Worm (Caenorhabditis elegans) whole organism, L4 larva: ENCODE measurements around the gene sun-1.

Experiments used
- D1046.2 ChIP-seq: fragments of 200-800 bp; sonication (Bioruptor generic); IDR thresholded peaks from 2 replicates; pipeline ENCODE4 v1.3.6; 2022; ENCODE audit warnings: missing genetic modification characterization, missing compliant biosample characterization
- F10B5.3 ChIP-seq: sonication (generic microtip); optimal IDR thresholded peaks from 2 replicates; lab custom pipeline; 2016; ENCODE audit warnings: mild to moderate bottlenecking, missing genetic modification characterization, missing compliant biosample characterization
- F26F4.8 ChIP-seq: fragments of 200-800 bp; sonication (Bioruptor generic); conservative IDR thresholded peaks from 2 replicates; pipeline ENCODE4 v1.3.6; 2022; ENCODE audit warnings: missing genetic modification characterization, missing compliant biosample characterization
- F44E2.7 ChIP-seq: fragments of 200-800 bp; sonication (Bioruptor generic); IDR thresholded peaks from 2 replicates; pipeline ENCODE4 v2.1.2; 2022; ENCODE audit warnings: missing genetic modification characterization, missing compliant biosample characterization
- R02D3.7 ChIP-seq: fragments of 150-350 bp; sonication (generic microtip); optimal IDR thresholded peaks from 3 replicates; lab custom pipeline; 2014; ENCODE audit warnings: missing biosample characterization, missing genetic modification characterization
- Y5F2A.4 ChIP-seq: fragments of 200-800 bp; sonication (Bioruptor generic); optimal IDR thresholded peaks from 2 replicates; lab custom pipeline; 2018; ENCODE audit warnings: mild to moderate bottlenecking, missing genetic modification characterization, missing compliant biosample characterization
- Y75B8A.6 ChIP-seq: fragments of 200-800 bp; sonication (Bioruptor generic); IDR thresholded peaks from 2 replicates; pipeline ENCODE4 v1.3.6; 2022; ENCODE audit warnings: missing genetic modification reagents, missing genetic modification characterization, missing compliant biosample characterization
- aha-1 ChIP-seq: fragments of 150-350 bp; peaks from one replicate; lab custom pipeline; 2014; ENCODE audit warnings: missing biosample characterization, missing genetic modification characterization
- aly-2 ChIP-seq: sonication (generic microtip); optimal IDR thresholded peaks from 2 replicates; lab custom pipeline; 2018; ENCODE audit warnings: missing biosample characterization, missing genetic modification characterization
- ama-1 ChIP-seq: fragments of 150-350 bp; optimal IDR thresholded peaks from 2 replicates; lab custom pipeline; 2014; ENCODE audit warnings: inconsistent platforms, mixed read lengths
- arid-1 ChIP-seq: fragments of 200-800 bp; sonication (Bioruptor generic); conservative IDR thresholded peaks from 2 replicates; pipeline ENCODE4 v1.3.6; 2022; ENCODE audit warnings: missing genetic modification reagents, missing genetic modification characterization, missing compliant biosample characterization
- ceh-20 ChIP-seq: fragments of 200-800 bp; sonication (Bioruptor generic); IDR thresholded peaks from 2 replicates; pipeline ENCODE4 v1.3.6; 2022; ENCODE audit warnings: missing genetic modification reagents, missing genetic modification characterization, missing compliant biosample characterization
- ceh-32 ChIP-seq: sonication (generic microtip); optimal IDR thresholded peaks from 2 replicates; lab custom pipeline; 2016; ENCODE audit warnings: mild to moderate bottlenecking, missing genetic modification characterization, missing compliant biosample characterization; ENCODE audit not compliant: poor library complexity
- ces-1 ChIP-seq: fragments of 150-350 bp; sonication (generic microtip); optimal IDR thresholded peaks from 4 replicates; lab custom pipeline; 2014; ENCODE audit warnings: missing biosample characterization, missing genetic modification reagents, missing genetic modification characterization
- ctbp-1 ChIP-seq: fragments of 200-800 bp; sonication (Bioruptor generic); IDR thresholded peaks from 2 replicates; pipeline ENCODE4 v1.3.6; 2022; ENCODE audit warnings: missing genetic modification reagents, missing genetic modification characterization, missing compliant biosample characterization
- dmd-6 ChIP-seq: fragments of 200-800 bp; sonication (Bioruptor generic); IDR thresholded peaks from 2 replicates; pipeline ENCODE4 v1.3.6; 2022; ENCODE audit warnings: missing genetic modification reagents, missing genetic modification characterization, missing compliant biosample characterization
- dmd-9 ChIP-seq: fragments of 200-800 bp; sonication (Bioruptor generic); IDR thresholded peaks from 2 replicates; pipeline ENCODE4 v1.3.6; 2022; ENCODE audit warnings: missing genetic modification reagents, missing genetic modification characterization, missing compliant biosample characterization
- egl-27 ChIP-seq: sonication (generic microtip); optimal IDR thresholded peaks from 3 replicates; lab custom pipeline; 2017; ENCODE audit warnings: missing biosample characterization, missing genetic modification reagents, missing genetic modification characterization
- fkh-10 ChIP-seq: fragments of 150-350 bp; optimal IDR thresholded peaks from 2 replicates; lab custom pipeline; 2014; ENCODE audit warnings: missing biosample characterization, missing genetic modification reagents, missing genetic modification characterization
- fos-1 ChIP-seq: fragments of 150-350 bp; optimal IDR thresholded peaks from 2 replicates; lab custom pipeline; 2014; ENCODE audit warnings: missing biosample characterization, missing genetic modification characterization
- gei-8 ChIP-seq: fragments of 200-800 bp; sonication (Bioruptor generic); optimal IDR thresholded peaks from 2 replicates; lab custom pipeline; 2018; ENCODE audit warnings: mild to moderate bottlenecking, missing genetic modification characterization, missing compliant biosample characterization
- jun-1 ChIP-seq: fragments of 150-350 bp; optimal IDR thresholded peaks from 2 replicates; lab custom pipeline; 2014; ENCODE audit warnings: missing biosample characterization, missing genetic modification reagents, missing genetic modification characterization
- lim-7 ChIP-seq: fragments of 200-800 bp; sonication (Bioruptor generic); IDR thresholded peaks from 2 replicates; pipeline ENCODE4 v1.3.6; 2022; ENCODE audit warnings: missing genetic modification characterization, missing compliant biosample characterization
- lin-15B ChIP-seq: fragments of 150-350 bp; sonication (generic microtip); optimal IDR thresholded peaks from 3 replicates; lab custom pipeline; 2014; ENCODE audit warnings: missing biosample characterization, missing genetic modification characterization
- lin-38 ChIP-seq: fragments of 200-800 bp; sonication (Bioruptor generic); IDR thresholded peaks from 2 replicates; pipeline ENCODE4 v1.3.6; 2022; ENCODE audit warnings: missing genetic modification reagents, missing genetic modification characterization, missing compliant biosample characterization
- lsy-2 ChIP-seq, 2 experiments: fragments of 150-350 bp in 1 of 2; sonication (generic microtip) in 1 of 2; optimal IDR thresholded peaks; 2 replicates each; lab custom pipeline; 2014 to 2017; ENCODE audit warnings: missing biosample characterization in 2 of 2, missing genetic modification characterization in 2 of 2
- madf-5 ChIP-seq, 2 experiments: fragments of 200-800 bp; sonication (Bioruptor generic); IDR thresholded peaks; 2 replicates each; pipeline ENCODE4 v1.3.6; 2022; ENCODE audit warnings: missing compliant biosample characterization in 2 of 2, missing genetic modification characterization in 2 of 2
- madf-9 ChIP-seq: fragments of 200-800 bp; sonication (Bioruptor generic); conservative IDR thresholded peaks from 2 replicates; pipeline ENCODE4 v1.3.6; 2022; ENCODE audit warnings: missing genetic modification reagents, missing genetic modification characterization, missing compliant biosample characterization
- mdl-1 ChIP-seq, 2 experiments: fragments of 150-350 bp in 1 of 2; sonication (generic microtip) in 1 of 2; optimal IDR thresholded peaks; 2 replicates each; lab custom pipeline; 2014 to 2017; ENCODE audit warnings: missing biosample characterization in 2 of 2, missing genetic modification characterization in 2 of 2
- mdt-29 ChIP-seq: fragments of 200-800 bp; sonication (Bioruptor generic); IDR thresholded peaks from 2 replicates; pipeline ENCODE4 v1.3.6; 2022; ENCODE audit warnings: missing genetic modification reagents, missing genetic modification characterization, missing compliant biosample characterization
- mes-2 ChIP-seq: sonication (generic microtip); optimal IDR thresholded peaks from 2 replicates; lab custom pipeline; 2016; ENCODE audit warnings: missing genotype, mild to moderate bottlenecking, missing genetic modification characterization, missing compliant biosample characterization; ENCODE audit not compliant: poor library complexity, severe bottlenecking
- nhr-10 ChIP-seq: fragments of 150-350 bp; optimal IDR thresholded peaks from 2 replicates; lab custom pipeline; 2014; ENCODE audit warnings: missing biosample characterization, missing genetic modification characterization
- nhr-102 ChIP-seq: sonication (generic microtip); optimal IDR thresholded peaks from 2 replicates; lab custom pipeline; 2016; ENCODE audit warnings: mild to moderate bottlenecking, missing genetic modification characterization, moderate library complexity, missing compliant biosample characterization
- nhr-11 ChIP-seq: fragments of 150-350 bp; optimal IDR thresholded peaks from 2 replicates; lab custom pipeline; 2014; ENCODE audit warnings: missing biosample characterization, missing genetic modification characterization
- nhr-41 ChIP-seq: fragments of 200-800 bp; sonication (Bioruptor generic); IDR thresholded peaks from 2 replicates; pipeline ENCODE4 v1.3.6; 2022; ENCODE audit warnings: missing genetic modification reagents, missing genetic modification characterization, missing compliant biosample characterization
- nhr-6 ChIP-seq: fragments of 150-350 bp; optimal IDR thresholded peaks from 2 replicates; lab custom pipeline; 2014; ENCODE audit warnings: missing biosample characterization, missing genetic modification characterization
- nhr-76 ChIP-seq: fragments of 150-350 bp; optimal IDR thresholded peaks from 2 replicates; lab custom pipeline; 2014; ENCODE audit warnings: missing biosample characterization, missing genetic modification characterization
- pqm-1 ChIP-seq: sonication (generic microtip); optimal IDR thresholded peaks from 2 replicates; lab custom pipeline; 2017; ENCODE audit warnings: missing biosample characterization, missing genetic modification characterization
- saeg-2 ChIP-seq: fragments of 200-800 bp; sonication (Bioruptor generic); IDR thresholded peaks from 2 replicates; pipeline ENCODE4 v1.3.6; 2022; ENCODE audit warnings: missing genetic modification reagents, missing genetic modification characterization, missing compliant biosample characterization
- set-16 ChIP-seq: fragments of 200-800 bp; sonication (Bioruptor generic); IDR thresholded peaks from 2 replicates; pipeline ENCODE4 v1.3.6; 2022; ENCODE audit warnings: missing genetic modification reagents, missing genetic modification characterization, missing compliant biosample characterization
- skn-1 ChIP-seq: fragments of 150-350 bp; optimal IDR thresholded peaks from 2 replicates; lab custom pipeline; 2014; ENCODE audit warnings: missing biosample characterization, missing genetic modification characterization
- snpc-1.2 ChIP-seq: fragments of 200-800 bp; sonication (Bioruptor generic); IDR thresholded peaks from 2 replicates; pipeline ENCODE4 v1.3.6; 2022; ENCODE audit warnings: missing genetic modification reagents, missing genetic modification characterization, missing compliant biosample characterization
- spr-1 ChIP-seq: sonication (generic microtip); optimal IDR thresholded peaks from 2 replicates; lab custom pipeline; 2016; ENCODE audit warnings: mild to moderate bottlenecking, missing genetic modification characterization, missing compliant biosample characterization
- spr-3 ChIP-seq: fragments of 200-800 bp; sonication (Bioruptor generic); optimal IDR thresholded peaks from 2 replicates; lab custom pipeline; 2018; ENCODE audit warnings: mild to moderate bottlenecking, missing genetic modification characterization, missing compliant biosample characterization
- tag-97 ChIP-seq: fragments of 200-800 bp; sonication (Bioruptor generic); IDR thresholded peaks from 2 replicates; pipeline ENCODE4 v1.3.6; 2022; ENCODE audit warnings: missing genetic modification characterization, missing compliant biosample characterization
- tra-1 ChIP-seq: fragments of 200-800 bp; sonication (Bioruptor generic); IDR thresholded peaks from 2 replicates; pipeline ENCODE4 v1.3.6; 2022; ENCODE audit warnings: missing genetic modification reagents, missing genetic modification characterization, missing compliant biosample characterization
- unc-130 ChIP-seq: sonication (generic microtip); optimal IDR thresholded peaks from 2 replicates; lab custom pipeline; 2016; ENCODE audit warnings: missing genetic modification reagents, missing genetic modification characterization, missing compliant biosample characterization
- unc-39 ChIP-seq: sonication (generic microtip); optimal IDR thresholded peaks from 2 replicates; lab custom pipeline; 2017; ENCODE audit warnings: missing biosample characterization, missing genetic modification characterization
- unc-62 ChIP-seq, 3 experiments: fragments of 150-350 bp in 1 of 3; sonication (generic microtip); optimal IDR thresholded peaks in 2 of 3; peaks in 1 of 3; 1 replicate in 1 of 3; 2 replicates in 2 of 3; lab custom pipeline; 2014 to 2017; ENCODE audit warnings: missing biosample characterization in 3 of 3, missing genetic modification characterization in 3 of 3, missing genetic modification reagents in 3 of 3, missing genotype in 1 of 3
- zfp-3 ChIP-seq: fragments of 200-800 bp; sonication (Bioruptor generic); conservative IDR thresholded peaks from 2 replicates; pipeline ENCODE4 v1.3.6; 2022; ENCODE audit warnings: missing genetic modification reagents, missing genetic modification characterization, missing compliant biosample characterization

The sun-1 gene

ce11 chrV:13221066-13221465, 27.7 kb upstream of the sun-1 start:
- TF ChIP-seq mdl-1 (tag; optimal IDR thresholded peaks at IDR 0.05; lab: Kevin White, UChicago) (no peak), zfp-3 (no peak), unc-62 (GFP tag; optimal IDR thresholded peaks at IDR 0.05 in 1 of 2; lab: Kevin White, UChicago) (peak in 1 of 2 experiments; percentile 92), unc-62 (tag; optimal IDR thresholded peaks at IDR 0.05; lab: Kevin White, UChicago) (no peak), fkh-10 (GFP tag; lab: Kevin White, UChicago) (peak; percentile 45), nhr-102 (no peak)

DNA sequence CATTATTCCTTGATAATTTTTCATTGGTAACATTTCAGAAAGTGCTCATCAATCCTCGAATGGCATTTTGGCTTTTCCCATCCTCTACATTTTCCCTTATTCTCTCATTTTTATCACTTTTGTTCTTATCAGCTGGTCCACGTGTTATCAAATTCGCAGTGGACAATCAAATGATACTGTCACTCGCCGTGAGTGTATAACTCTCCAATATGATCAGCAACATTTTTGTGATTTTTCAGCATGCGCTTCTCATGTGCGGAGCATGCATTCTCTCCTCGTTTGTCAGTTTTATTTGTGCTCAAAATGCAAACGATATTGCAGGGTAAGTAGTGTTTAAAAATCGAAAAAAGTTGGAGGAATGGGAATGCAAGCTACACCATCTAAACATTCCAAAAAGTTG, 19.2 kb upstream of the sun-1 start:
- TF ChIP-seq skn-1 (tag; lab: Kevin White, UChicago) (no peak), tra-1 (GFP tag; lab: Robert Waterston, UW) (peak; percentile 77; the same call in 1 of the 2 replicates), unc-130 (GFP tag; lab: Kevin White, UChicago) (no peak), spr-3 (GFP tag; lab: Kevin White, UChicago) (no peak), spr-1 (tag; lab: Kevin White, UChicago) (no peak), ceh-32 (tag; lab: Kevin White, UChicago) (no peak), lsy-2 (tag; optimal IDR thresholded peaks at IDR 0.05; lab: Kevin White, UChicago) (no peak), nhr-6 (peak; percentile 90), lim-7 (GFP tag; lab: Robert Waterston, UW) (no peak), lin-15B (no peak), aly-2 (tag; lab: Kevin White, UChicago) (no peak), jun-1 (tag; lab: Kevin White, UChicago) (no peak), madf-9 (no peak), nhr-10 (tag; lab: Kevin White, UChicago) (no peak), dmd-6 (peak; percentile 98), F44E2.7 (GFP tag; lab: Robert Waterston, UW) (no peak), nhr-41 (GFP tag; lab: Robert Waterston, UW) (no peak), nhr-76 (tag; lab: Kevin White, UChicago) (no peak), unc-39 (tag; lab: Kevin White, UChicago) (no peak), Y75B8A.6 (GFP tag; lab: Robert Waterston, UW) (no peak), set-16 (no peak), nhr-11 (tag; lab: Kevin White, UChicago) (no peak), fos-1 (no peak), aha-1 (tag; lab: Kevin White, UChicago) (no peak), mdl-1 (tag; optimal IDR thresholded peaks at IDR 0.05; lab: Kevin White, UChicago) (peak in 1 of 2 experiments; percentile 59), tag-97 (GFP tag; lab: Robert Waterston, UW) (no peak), arid-1 (GFP tag; lab: Robert Waterston, UW) (no peak), zfp-3 (no peak), Y5F2A.4 (GFP tag; lab: Kevin White, UChicago) (no peak), dmd-9 (no peak), ctbp-1 (no peak), ama-1 (lab: Kevin White, UChicago) (no peak), ces-1 (GFP tag; lab: Kevin White, UChicago) (no peak), gei-8 (GFP tag; lab: Kevin White, UChicago) (no peak), snpc-1.2 (GFP tag; lab: Robert Waterston, UW) (no peak), R02D3.7 (no peak), pqm-1 (peak; percentile 98), F10B5.3 (tag; lab: Kevin White, UChicago) (no peak), F26F4.8 (GFP tag; lab: Robert Waterston, UW) (no peak), egl-27 (tag; lab: Kevin White, UChicago) (no peak), saeg-2 (GFP tag; lab: Robert Waterston, UW) (0 out of 2 replicates have a peak, but pooled peaks have one; percentile 15), ceh-20 (GFP tag; lab: Robert Waterston, UW) (no peak), madf-5 (GFP tag; IDR thresholded peaks at IDR 0.05; lab: Robert Waterston, UW) (no peak), mes-2 (tag; lab: Kevin White, UChicago) (no peak), D1046.2 (GFP tag; lab: Robert Waterston, UW) (no peak), lin-38 (GFP tag; lab: Robert Waterston, UW) (no peak), mdt-29 (GFP tag; lab: Robert Waterston, UW) (no peak)
